Fruit fly (Drosophila melanogaster): Measurements from ENCODE around the gene meigo.
A peak's percentile ranks its signal among the peaks of the same experiment; 100 is the strongest.

meigo gene

DNA sequence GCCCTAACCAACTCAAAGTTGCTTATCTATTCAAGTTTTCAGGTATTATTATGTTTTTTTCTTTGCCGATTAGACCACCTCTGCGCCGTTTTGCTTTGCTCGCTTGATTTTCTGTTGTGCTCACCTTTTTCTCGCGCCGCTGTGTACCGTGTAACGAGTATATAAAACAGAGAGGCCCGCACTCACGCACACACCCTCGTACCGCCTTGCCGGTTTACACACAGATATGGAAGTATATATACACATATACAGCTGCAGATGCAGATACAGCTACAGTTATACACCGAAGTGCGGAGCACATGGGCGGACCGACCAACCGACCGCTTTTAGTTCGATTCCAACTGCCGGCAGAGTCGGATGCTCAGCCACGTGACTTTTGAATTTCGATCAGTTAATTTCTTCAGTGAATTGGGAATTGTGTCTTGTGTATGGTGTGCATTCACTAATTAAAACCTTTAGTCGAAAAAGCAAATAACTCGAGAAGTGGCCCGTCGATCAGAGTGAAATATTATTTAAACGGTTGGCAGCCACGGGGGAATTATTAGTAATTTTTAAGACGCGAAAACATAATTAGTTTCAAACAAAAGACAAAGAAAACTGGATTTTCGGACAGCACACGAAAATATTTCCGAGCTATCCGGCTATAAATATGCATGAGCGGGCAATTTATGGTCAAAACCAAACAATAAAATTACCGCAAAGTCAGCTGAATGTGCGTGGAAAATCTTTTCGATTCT is 50.6 kb downstream of the meigo start (continued):
- TF ChIP-seq CG6808 (GFP tag; optimal IDR thresholded peaks at IDR 0.05) = no peak
- TF ChIP-seq ss (GFP tag; optimal IDR thresholded peaks at IDR 0.05) = peak; percentile 42 to 60
- TF ChIP-seq spab (GFP tag; optimal IDR thresholded peaks at IDR 0.05) = no peak
- TF ChIP-seq CG6276 (GFP tag; optimal IDR thresholded peaks at IDR 0.05) = peak; percentile 46
- 0 out of 3 replicates have a peak, but pooled peaks have one; percentile 45 for TF ChIP-seq eg (GFP tag; IDR thresholded peaks at IDR 0.05)
- no peak for TF ChIP-seq cyc (GFP tag; optimal IDR thresholded peaks at IDR 0.05)
- TF ChIP-seq Sox102F (GFP tag; optimal IDR thresholded peaks at IDR 0.05) = peak; percentile 38
- TF ChIP-seq esn (GFP tag; optimal IDR thresholded peaks at IDR 0.05) = peak; percentile 13
- TF ChIP-seq Eip93F (GFP tag; optimal IDR thresholded peaks at IDR 0.05) = peak; percentile 48
- TF ChIP-seq Met (GFP tag; optimal IDR thresholded peaks at IDR 0.05) = peak; percentile 27
- peak; percentile 18 for TF ChIP-seq CG3032 (tag; optimal IDR thresholded peaks at IDR 0.05)
- no peak for TF ChIP-seq OdsH (GFP tag; optimal IDR thresholded peaks at IDR 0.05)
- no peak for TF ChIP-seq CG11762 (GFP tag; optimal IDR thresholded peaks at IDR 0.05; ENCODE audit: insufficient read depth)
- TF ChIP-seq topi (GFP tag; optimal IDR thresholded peaks at IDR 0.05) = peak; percentile 14
- peak; percentile 26 for TF ChIP-seq Sox14 (GFP tag; optimal IDR thresholded peaks at IDR 0.05)
- TF ChIP-seq CG16779 (tag; optimal IDR thresholded peaks at IDR 0.05) = peak; percentile 48
- TF ChIP-seq CG7368 (GFP tag; optimal IDR thresholded peaks at IDR 0.05) = peak; percentile 22
- TF ChIP-seq Hr38 (GFP tag; optimal IDR thresholded peaks at IDR 0.05) = no peak

DNA sequence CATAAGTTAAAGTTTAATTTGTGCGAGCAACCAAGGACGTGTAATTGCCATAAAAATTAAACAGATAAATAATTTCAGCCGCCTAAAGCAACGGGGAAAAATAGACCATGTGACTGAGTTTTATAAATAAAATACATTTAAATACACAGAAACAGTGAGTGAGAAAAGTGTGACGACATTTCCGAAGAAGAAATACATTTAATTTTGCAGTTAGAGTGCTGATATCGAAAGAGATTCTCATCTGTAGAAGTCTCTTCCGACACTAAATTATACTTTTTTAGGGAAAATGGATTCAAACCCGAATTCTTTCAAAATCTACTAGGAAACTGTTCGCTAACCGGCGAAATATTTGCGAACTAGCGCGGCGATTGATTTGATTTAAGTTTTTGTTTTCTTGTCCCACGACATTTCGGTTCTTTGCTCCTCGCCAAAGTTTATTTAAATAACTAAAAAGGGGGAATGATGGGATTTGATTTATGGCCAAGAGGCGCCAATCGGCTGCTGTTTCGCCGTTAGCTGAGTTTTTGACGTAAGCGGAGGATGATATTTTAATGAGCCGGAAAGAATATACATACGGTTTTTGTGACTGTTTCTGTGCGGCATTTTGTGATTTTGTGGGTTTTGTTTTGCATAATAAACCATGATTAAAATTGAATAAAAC is 51.6 kb downstream of the meigo start:
- TF ChIP-seq fd59A (GFP tag; optimal IDR thresholded peaks at IDR 0.05) = no peak
- peak; percentile 31 for TF ChIP-seq Eip78C (GFP tag)

All from whole organism, prepupa.